Fruit fly (Drosophila melanogaster) whole organism, embryonic: ENCODE data around the gene CG14454.

ENCODE experiments used
- CG12299 ChIP-seq: fragments of 200-800 bp; sonication (Bioruptor generic); optimal IDR thresholded peaks from 2 replicates; lab custom pipeline; 2018; ENCODE audit warnings: missing biosample characterization, mild to moderate bottlenecking, missing genetic modification characterization
- CG17186 ChIP-seq: fragments of 200-800 bp; sonication (Bioruptor generic); optimal IDR thresholded peaks from 3 replicates; lab custom pipeline; 2017; ENCODE audit warnings: missing biosample characterization, missing genetic modification reagents, missing genetic modification characterization
- Dp ChIP-seq: fragments of 200-800 bp; sonication (Bioruptor generic); optimal IDR thresholded peaks from 2 replicates; lab custom pipeline; 2018; ENCODE audit warnings: missing biosample characterization, mild to moderate bottlenecking, missing genetic modification characterization, moderate library complexity
- eyg ChIP-seq: fragments of 200-800 bp; sonication (Bioruptor generic); optimal IDR thresholded peaks from 3 replicates; lab custom pipeline; 2016; ENCODE audit warnings: missing biosample characterization, missing genetic modification characterization
- lbe ChIP-seq: fragments of 200-800 bp; sonication (Bioruptor generic); optimal IDR thresholded peaks from 2 replicates; lab custom pipeline; 2016; ENCODE audit warnings: missing biosample characterization, mild to moderate bottlenecking, missing genetic modification characterization
- lola ChIP-seq, 3 experiments: fragments of >200 bp in 2 of 3; fragments of 200-800 bp in 1 of 3; sonication (Bioruptor generic) in 1 of 3; optimal IDR thresholded peaks; 2 replicates each; lab custom pipeline; 2017 to 2019; ENCODE audit warnings: missing biosample characterization in 3 of 3, missing genetic modification characterization in 3 of 3, mild to moderate bottlenecking in 1 of 3, moderate library complexity in 1 of 3
- oc ChIP-seq: fragments of 200-800 bp; sonication (Bioruptor generic); optimal IDR thresholded peaks from 2 replicates; lab custom pipeline; 2018; ENCODE audit warnings: missing biosample characterization, mild to moderate bottlenecking, missing genetic modification characterization, moderate library complexity
- vvl ChIP-seq: fragments of 200-800 bp; sonication (Bioruptor generic); IDR thresholded peaks from 2 replicates; pipeline ENCODE4 v1.3.6; 2022; ENCODE audit warnings: missing biosample characterization, missing genetic modification characterization

DNA sequence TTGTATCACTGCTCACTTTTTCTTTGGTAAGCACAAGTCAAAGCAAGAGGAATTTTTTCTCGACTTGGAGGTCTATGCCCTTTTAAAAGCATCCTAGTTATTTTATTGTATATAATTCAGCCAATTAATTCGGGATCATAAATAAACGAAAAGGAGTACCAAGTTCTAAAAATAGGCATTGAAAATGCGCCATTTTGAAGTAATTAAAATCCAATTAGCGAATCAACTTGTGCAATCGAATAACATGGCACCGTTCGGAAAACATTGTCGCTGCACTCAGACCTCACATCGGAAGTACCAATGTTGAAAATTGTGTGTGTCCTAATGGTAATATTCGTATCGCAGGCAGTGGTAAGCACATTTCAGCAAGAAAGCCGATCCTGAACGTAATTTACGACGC is 45.5 kb downstream of the CG14454 start, which contains the start of gene CG33768:
- TF ChIP-seq oc (tag; lab: Kevin White, UChicago) (no peak), vvl (GFP tag; lab: Robert Waterston, UW) (no peak), eyg (GFP tag; lab: Kevin White, UChicago) (no peak), CG12299 (tag; lab: Kevin White, UChicago) (no peak), lola (GFP tag; optimal IDR thresholded peaks at IDR 0.05; lab: Kevin White, UChicago) (no peak), Dp (GFP tag; lab: Kevin White, UChicago) (no peak), lbe (no peak), CG17186 (no peak)
